Worm (Caenorhabditis elegans): ENCODE data around the gene W08F4.12.

DNA sequence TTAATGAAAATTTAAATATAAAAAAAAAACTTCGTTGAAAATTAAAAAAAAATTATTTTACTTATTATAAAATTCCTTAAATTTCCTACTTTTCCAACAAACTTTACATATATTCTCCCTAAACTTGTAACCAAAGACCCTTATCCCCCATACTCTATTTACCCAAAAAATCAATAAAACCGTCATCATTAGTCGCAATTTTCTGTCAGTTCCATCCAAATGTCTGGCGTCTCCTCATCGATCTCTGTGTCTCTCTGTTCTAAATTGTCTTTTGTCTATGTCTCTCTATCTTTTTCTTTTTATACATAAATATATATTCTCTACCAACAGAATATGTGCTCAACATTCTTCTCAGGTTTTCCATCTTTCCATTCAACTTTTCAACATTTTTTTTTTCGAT, 28.9 kb downstream of the W08F4.12 start:
- TF ChIP-seq lsy-2 (tag; optimal IDR thresholded peaks at IDR 0.05) = no peak
- no peak for TF ChIP-seq mls-2 (tag; optimal IDR thresholded peaks at IDR 0.05)
- no peak for TF ChIP-seq snpc-4 (tag; optimal IDR thresholded peaks at IDR 0.05)
- TF ChIP-seq lin-13 (tag; optimal IDR thresholded peaks at IDR 0.05) = no peak
- TF ChIP-seq nhr-12 (tag; optimal IDR thresholded peaks at IDR 0.05) = no peak
- TF ChIP-seq ces-1 (GFP tag; optimal IDR thresholded peaks at IDR 0.05) = no peak

All from whole organism, mixed stage, embryonic.